Worm (Caenorhabditis elegans): ENCODE results near the gene fbxa-104.
A peak's percentile ranks its signal among the peaks of the same experiment; 100 is the strongest.
"Not testable (repeated sequence)": the region's sequence is repeated elsewhere in the genome, so short reads cannot be mapped to it uniquely, and the experiment has no call there.

fbxa-104 gene

ce11 chrV:15431322-15432052 is 8.0 kb upstream of the fbxa-104 start:
- TF ChIP-seq die-1 (tag; optimal IDR thresholded peaks at IDR 0.05) (no peak), lag-1 (GFP tag; IDR thresholded peaks at IDR 0.05) (0 out of 2 replicates have a peak, but pooled peaks have one; percentile 66), madf-8 (GFP tag; conservative IDR thresholded peaks at IDR 0.05) (no peak), dpl-1 (GFP tag; optimal IDR thresholded peaks at IDR 0.05) (no peak), F55B11.4 (tag; optimal IDR thresholded peaks at IDR 0.05; ENCODE audit: borderline replicate concordance, insufficient read depth) (peak; percentile 20), F10E7.11 (tag; optimal IDR thresholded peaks at IDR 0.05) (no peak), F33H1.4 (GFP tag; IDR thresholded peaks at IDR 0.05) (no peak), attf-6 (GFP tag; IDR thresholded peaks at IDR 0.05) (no peak), ceh-58 (GFP tag; IDR thresholded peaks at IDR 0.05) (no peak), snpc-3.4 (tag; optimal IDR thresholded peaks at IDR 0.05) (no peak), ceh-27 (GFP tag; optimal IDR thresholded peaks at IDR 0.05) (no peak), aptf-3 (GFP tag; IDR thresholded peaks at IDR 0.05) (no peak), K11D2.4 (GFP tag; IDR thresholded peaks at IDR 0.05) (no peak), cebp-1 (GFP tag; IDR thresholded peaks at IDR 0.05) (no peak), cebp-1 (tag; optimal IDR thresholded peaks at IDR 0.05) (no peak), tbx-9 (tag; optimal IDR thresholded peaks at IDR 0.05; ENCODE audit: borderline replicate concordance) (no peak), nfya-2 (GFP tag; IDR thresholded peaks at IDR 0.05) (0 out of 2 replicates have a peak, but pooled peaks have one; percentile 35), ceh-79 (tag; optimal IDR thresholded peaks at IDR 0.05) (no peak), aptf-2 (GFP tag; conservative IDR thresholded peaks at IDR 0.05) (0 out of 2 replicates have a peak, but pooled peaks have one; percentile 61), attf-3 (GFP tag; conservative IDR thresholded peaks at IDR 0.05) (0 out of 2 replicates have a peak, but pooled peaks have one; percentile 14), ztf-6 (GFP tag; IDR thresholded peaks at IDR 0.05) (peak; percentile 63; the same call in 1 of the 2 replicates), F22D6.2 (tag; optimal IDR thresholded peaks at IDR 0.05) (no peak), sea-2 (GFP tag; IDR thresholded peaks at IDR 0.05) (no peak), ztf-18 (tag; optimal IDR thresholded peaks at IDR 0.05) (no peak), bed-1 (GFP tag; IDR thresholded peaks at IDR 0.05) (0 out of 2 replicates have a peak, but pooled peaks have one; percentile 12)

- TF ChIP-seq B0261.1 (tag; optimal IDR thresholded peaks at IDR 0.05) (peak; percentile 64), Y53F4B.3 (GFP tag; IDR thresholded peaks at IDR 0.05) (peak; percentile 49; the same call in 1 of the 2 replicates), hsf-1 (GFP tag; IDR thresholded peaks at IDR 0.05) (peak; percentile 68; the same call in 1 of the 2 replicates), ztf-25 (GFP tag; IDR thresholded peaks at IDR 0.05) (peak; percentile 87; the same call in 1 of the 2 replicates), cebp-2 (GFP tag; IDR thresholded peaks at IDR 0.05) (peak; percentile 76; the same call in 1 of the 2 replicates), rpc-1 (tag; optimal IDR thresholded peaks at IDR 0.05) (peak; percentile 58), tbp1 (GFP tag; optimal IDR thresholded peaks at IDR 0.05) (peak; percentile 86), let-526 (GFP tag; IDR thresholded peaks at IDR 0.05) (0 out of 2 replicates have a peak, but pooled peaks have one; percentile 13), aptf-3 (GFP tag; IDR thresholded peaks at IDR 0.05) (0 out of 2 replicates have a peak, but pooled peaks have one; percentile 56)
- TF ChIP-seq rpc-1 (optimal IDR thresholded peaks at IDR 0.05): not testable (repeated sequence)
Measured at ce11 chrV:15429125-15429524, 5.6 kb upstream of the fbxa-104 start.

ce11 chrV:15426944-15427343 is 3.5 kb upstream of the fbxa-104 start, which contains the start of gene fbxa-209:
Gene fbxa-209, minus strand, starts transcription at chrV:15427044.
- TF ChIP-seq lin-35 (GFP tag; optimal IDR thresholded peaks at IDR 0.05) (no peak), Y79H2A.3 (GFP tag; conservative IDR thresholded peaks at IDR 0.05) (no peak)

All from whole organism, young adult.